Worm (Caenorhabditis elegans): ENCODE results near the gene C09B8.8.

- TF ChIP-seq zfp-3 (GFP tag; conservative IDR thresholded peaks at IDR 0.05) (no peak), T20F7.1 (GFP tag; optimal IDR thresholded peaks at IDR 0.05) (no peak), nhr-25 (tag; optimal IDR thresholded peaks at IDR 0.05; ENCODE audit: borderline replicate concordance, insufficient read depth) (no peak), aly-2 (tag; optimal IDR thresholded peaks at IDR 0.05) (no peak), unc-39 (tag; optimal IDR thresholded peaks at IDR 0.05) (no peak), lsy-2 (tag; optimal IDR thresholded peaks at IDR 0.05) (no peak), dve-1 (tag; optimal IDR thresholded peaks at IDR 0.05; ENCODE audit: insufficient read depth) (peak; percentile 54), ama-1 (optimal IDR thresholded peaks at IDR 0.05) (no peak), F26F4.8 (GFP tag; conservative IDR thresholded peaks at IDR 0.05) (no peak), gei-8 (GFP tag; optimal IDR thresholded peaks at IDR 0.05) (no peak), ceh-62 (tag; optimal IDR thresholded peaks at IDR 0.05) (no peak)
These were observed 42.5 kb downstream of the C09B8.8 start, which contains the start of gene gln-1 for ce11 chrX:6057580-6058305.

Measured in whole organism, L4 larva.